Worm (Caenorhabditis elegans) whole organism, late embryonic: ENCODE data around the gene clpf-1.

Experiments used
- ama-1 ChIP-seq: fragments of 150-350 bp; optimal IDR thresholded peaks from 2 replicates; lab custom pipeline; 2014
- hlh-8 ChIP-seq: sonication (generic microtip); optimal IDR thresholded peaks from 2 replicates; lab custom pipeline; 2016; ENCODE audit warnings: missing genotype, missing genetic modification characterization, missing compliant biosample characterization
- lin-11 ChIP-seq: fragments of 200-800 bp; sonication (Bioruptor generic); optimal IDR thresholded peaks from 2 replicates; lab custom pipeline; 2018; ENCODE audit warnings: mild to moderate bottlenecking, missing genetic modification characterization, missing compliant biosample characterization
- nhr-11 ChIP-seq: fragments of 150-350 bp; optimal IDR thresholded peaks from 2 replicates; lab custom pipeline; 2014; ENCODE audit warnings: missing biosample characterization, missing genetic modification characterization
- pqm-1 ChIP-seq: sonication (generic microtip); optimal IDR thresholded peaks from 2 replicates; lab custom pipeline; 2016; ENCODE audit warnings: missing genetic modification characterization, missing compliant biosample characterization
- sdc-2 ChIP-seq: sonication (generic microtip); optimal IDR thresholded peaks from 2 replicates; lab custom pipeline; 2016; ENCODE audit warnings: missing genotype, missing genetic modification characterization, missing compliant biosample characterization
- unc-55 ChIP-seq: sonication (generic microtip); optimal IDR thresholded peaks from 2 replicates; lab custom pipeline; 2017; ENCODE audit warnings: missing biosample characterization, missing genetic modification reagents, missing genetic modification characterization

- TF ChIP-seq unc-55 (no peak), nhr-11 (tag; lab: Kevin White, UChicago) (no peak), ama-1 (lab: Kevin White, UChicago) (no peak), sdc-2 (tag; lab: Kevin White, UChicago) (no peak), pqm-1 (no peak), hlh-8 (tag; lab: Kevin White, UChicago) (no peak), lin-11 (tag; lab: Kevin White, UChicago) (no peak)
Measured at ce11 chrIII:3428574-3428973, 31.0 kb downstream of the clpf-1 start.
